Worm (Caenorhabditis elegans) whole organism, midembryonic: ENCODE data around the gene ZK1290.7.

Experiments
- T22C8.4 ChIP-seq: fragments of 200-800 bp; sonication (Bioruptor generic); IDR thresholded peaks from 2 replicates; pipeline ENCODE4 v1.3.6; 2022; ENCODE audit warnings: missing genetic modification characterization, missing compliant biosample characterization
- cog-1 ChIP-seq: sonication (generic microtip); optimal IDR thresholded peaks from 2 replicates; lab custom pipeline; 2016; ENCODE audit warnings: missing genetic modification characterization, missing compliant biosample characterization
- flt-1 ChIP-seq: fragments of 200-800 bp; sonication (Bioruptor generic); IDR thresholded peaks from 2 replicates; pipeline ENCODE4 v1.3.6; 2022; ENCODE audit warnings: missing genetic modification characterization, missing compliant biosample characterization
- klf-2 ChIP-seq: fragments of 200-800 bp; sonication (Bioruptor generic); conservative IDR thresholded peaks from 2 replicates; pipeline ENCODE4 v1.3.6; 2022; ENCODE audit warnings: missing genetic modification reagents, missing genetic modification characterization, missing compliant biosample characterization
- med-1 ChIP-seq: sonication (generic microtip); optimal IDR thresholded peaks from 2 replicates; lab custom pipeline; 2017; ENCODE audit warnings: missing genetic modification characterization, mild to moderate bottlenecking, missing compliant biosample characterization, antibody characterized with exemption, missing genetic modification reagents; ENCODE audit not compliant: insufficient read depth
- ref-1 ChIP-seq: fragments of 200-800 bp; sonication (Bioruptor generic); conservative IDR thresholded peaks from 2 replicates; pipeline ENCODE4 v1.3.6; 2022; ENCODE audit warnings: missing genetic modification reagents, missing genetic modification characterization, missing compliant biosample characterization
- tab-1 ChIP-seq: fragments of 200-800 bp; sonication (Bioruptor generic); IDR thresholded peaks from 2 replicates; pipeline ENCODE4 v1.3.6; 2022; ENCODE audit warnings: missing genetic modification characterization, missing compliant biosample characterization
- ztf-23 ChIP-seq: fragments of 200-800 bp; sonication (Bioruptor generic); IDR thresholded peaks from 2 replicates; pipeline ENCODE4 v1.3.6; 2022; ENCODE audit warnings: missing genetic modification reagents, missing genetic modification characterization, missing compliant biosample characterization
- ztf-29 ChIP-seq: fragments of 200-800 bp; sonication (Bioruptor generic); IDR thresholded peaks from 2 replicates; pipeline ENCODE4 v1.3.6; 2022; ENCODE audit warnings: missing genetic modification reagents, missing genetic modification characterization, missing compliant biosample characterization

Gene ZK1290.7

ce11 chrII:7554716-7555247 is 29.4 kb upstream of the ZK1290.7 start:
- TF ChIP-seq klf-2 (GFP tag; lab: Robert Waterston, UW) (no peak), med-1 (no peak), cog-1 (no peak), T22C8.4 (GFP tag; lab: Robert Waterston, UW) (no peak), tab-1 (GFP tag; lab: Robert Waterston, UW) (no peak), flt-1 (GFP tag; lab: Robert Waterston, UW) (no peak), ztf-23 (GFP tag; lab: Robert Waterston, UW) (no peak), ref-1 (GFP tag; lab: Robert Waterston, UW) (no peak), ztf-29 (GFP tag; lab: Robert Waterston, UW) (no peak)

ce11 chrII:7553806-7554205 is 28.4 kb upstream of the ZK1290.7 start, which contains the start of gene ZK1290.10:
Gene ZK1290.10, minus strand, starts transcription at chrII:7553906.
- no peak for TF ChIP-seq klf-2 (GFP tag; lab: Robert Waterston, UW)
- no peak for TF ChIP-seq tab-1 (GFP tag; lab: Robert Waterston, UW)
- no peak for TF ChIP-seq flt-1 (GFP tag; lab: Robert Waterston, UW)

DNA sequence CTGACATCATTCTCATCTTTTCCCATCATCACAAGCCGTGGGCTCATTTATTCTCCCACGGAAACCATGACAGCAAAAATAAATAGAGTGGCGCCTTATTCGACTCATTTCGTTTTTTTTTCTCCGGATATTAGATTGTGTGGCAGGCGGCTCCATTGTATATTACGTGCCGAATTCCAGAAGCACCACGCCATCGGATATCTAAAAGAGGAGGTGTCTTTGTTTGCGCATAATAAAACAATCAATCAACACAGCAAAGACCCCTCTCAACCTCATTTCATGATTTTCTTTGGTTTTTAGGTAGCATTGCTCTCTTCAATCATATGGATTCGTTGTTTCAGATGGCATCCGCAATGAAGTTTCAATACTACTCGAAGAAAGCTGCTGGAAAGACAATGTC is 23.7 kb upstream of the ZK1290.7 start, which contains the start of gene tph-1:
Gene tph-1, plus strand, starts transcription at position 301 of the 400 bp plus-strand sequence.
- TF ChIP-seq T22C8.4 (GFP tag; lab: Robert Waterston, UW) (no peak), klf-2 (GFP tag; lab: Robert Waterston, UW) (no peak), ztf-29 (GFP tag; lab: Robert Waterston, UW) (no peak), ref-1 (GFP tag; lab: Robert Waterston, UW) (no peak), flt-1 (GFP tag; lab: Robert Waterston, UW) (no peak), cog-1 (no peak), med-1 (no peak), ztf-23 (GFP tag; lab: Robert Waterston, UW) (no peak), tab-1 (GFP tag; lab: Robert Waterston, UW) (no peak)

ce11 chrII:7548044-7548443 is 22.7 kb upstream of the ZK1290.7 start, which contains the start of gene fbxa-224:
Gene fbxa-224, minus strand, starts transcription at chrII:7548144.
- TF ChIP-seq ztf-29 (GFP tag; lab: Robert Waterston, UW) (no peak), ztf-23 (GFP tag; lab: Robert Waterston, UW) (no peak), T22C8.4 (GFP tag; lab: Robert Waterston, UW) (no peak), cog-1 (no peak), tab-1 (GFP tag; lab: Robert Waterston, UW) (no peak), med-1 (no peak), flt-1 (GFP tag; lab: Robert Waterston, UW) (no peak), ref-1 (GFP tag; lab: Robert Waterston, UW) (no peak), klf-2 (GFP tag; lab: Robert Waterston, UW) (no peak)

- no peak for TF ChIP-seq ztf-29 (GFP tag; lab: Robert Waterston, UW)
- TF ChIP-seq cog-1 = no peak
- no peak for TF ChIP-seq klf-2 (GFP tag; lab: Robert Waterston, UW)
- no peak for TF ChIP-seq med-1
- no peak for TF ChIP-seq ref-1 (GFP tag; lab: Robert Waterston, UW)
- no peak for TF ChIP-seq ztf-23 (GFP tag; lab: Robert Waterston, UW)
Observed at ce11 chrII:7547269-7547668, 21.9 kb upstream of the ZK1290.7 start.

DNA sequence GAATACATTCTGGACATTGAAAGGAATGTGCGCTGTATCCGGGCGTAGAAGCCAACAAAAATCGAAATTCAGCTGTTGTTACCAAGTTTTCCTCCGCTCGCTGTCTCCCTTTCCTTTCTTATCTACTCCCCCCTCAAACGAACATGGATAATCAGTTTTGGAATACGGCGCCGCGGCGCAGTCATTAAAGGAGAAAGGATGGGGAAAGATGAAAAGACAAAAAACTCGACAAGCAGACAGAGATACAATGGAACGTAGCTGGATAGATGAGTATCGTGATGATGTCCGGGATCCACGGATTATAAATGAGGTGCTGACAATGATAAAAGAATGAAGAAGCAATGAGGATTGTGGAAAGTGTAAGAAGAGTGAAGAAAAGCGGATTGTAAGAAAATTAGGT is 20.0 kb upstream of the ZK1290.7 start:
- no peak for TF ChIP-seq med-1
- no peak for TF ChIP-seq ref-1 (GFP tag; lab: Robert Waterston, UW)
- no peak for TF ChIP-seq flt-1 (GFP tag; lab: Robert Waterston, UW)
- no peak for TF ChIP-seq klf-2 (GFP tag; lab: Robert Waterston, UW)
- no peak for TF ChIP-seq T22C8.4 (GFP tag; lab: Robert Waterston, UW)
- TF ChIP-seq cog-1 = no peak
- no peak for TF ChIP-seq ztf-29 (GFP tag; lab: Robert Waterston, UW)
- TF ChIP-seq ztf-23 (GFP tag; lab: Robert Waterston, UW) = no peak
- no peak for TF ChIP-seq tab-1 (GFP tag; lab: Robert Waterston, UW)

DNA sequence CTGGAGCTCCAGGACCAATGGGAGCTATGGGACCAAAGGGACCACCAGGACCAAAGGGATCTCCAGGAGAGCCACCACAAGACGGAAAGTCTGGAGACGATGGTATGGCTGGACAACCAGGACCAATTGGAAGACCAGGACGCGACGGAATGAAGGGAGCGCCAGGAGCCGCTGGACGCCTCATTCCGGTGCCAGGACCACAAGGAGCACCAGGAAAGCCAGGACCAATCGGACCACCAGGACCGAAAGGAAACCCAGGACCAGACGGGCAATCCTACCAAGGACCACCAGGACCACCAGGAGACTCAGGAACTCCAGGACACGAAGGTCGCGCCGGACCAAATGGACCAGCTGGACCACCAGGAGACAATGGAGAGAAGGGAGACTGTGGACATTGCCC is 19.4 kb upstream of the ZK1290.7 start:
- no peak for TF ChIP-seq tab-1 (GFP tag; lab: Robert Waterston, UW)

- no peak for TF ChIP-seq ztf-29 (GFP tag; lab: Robert Waterston, UW)
- TF ChIP-seq klf-2 (GFP tag; lab: Robert Waterston, UW) = no peak
- no peak for TF ChIP-seq tab-1 (GFP tag; lab: Robert Waterston, UW)
- no peak for TF ChIP-seq T22C8.4 (GFP tag; lab: Robert Waterston, UW)
- TF ChIP-seq ztf-23 (GFP tag; lab: Robert Waterston, UW) = no peak
- TF ChIP-seq flt-1 (GFP tag; lab: Robert Waterston, UW) = no peak
- no peak for TF ChIP-seq cog-1
- TF ChIP-seq med-1 = no peak
- TF ChIP-seq ref-1 (GFP tag; lab: Robert Waterston, UW) = no peak
Observed at ce11 chrII:7543808-7544207, 18.4 kb upstream of the ZK1290.7 start, which contains the start of gene rol-8. Gene rol-8, plus strand, starts transcription at chrII:7544108.

DNA sequence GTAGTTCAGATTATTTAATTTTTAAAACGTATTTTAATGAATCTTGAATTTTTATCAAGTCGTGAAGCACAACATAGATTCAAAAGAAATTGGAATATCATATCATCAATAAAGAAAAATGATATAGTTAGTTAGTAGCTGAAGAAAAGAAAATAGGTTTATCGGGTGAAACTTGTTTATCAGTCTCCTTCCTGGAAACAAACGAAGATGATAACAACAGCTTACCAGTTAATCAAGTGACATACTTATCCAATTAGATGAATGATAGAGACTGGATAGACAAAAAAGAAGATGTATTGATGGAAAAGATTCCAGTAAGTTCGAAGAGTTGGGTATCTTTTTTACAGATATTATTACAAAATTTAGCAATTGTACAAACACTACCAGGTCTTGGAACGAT is 17.6 kb upstream of the ZK1290.7 start:
- TF ChIP-seq cog-1 = no peak
- TF ChIP-seq med-1 = no peak
- no peak for TF ChIP-seq flt-1 (GFP tag; lab: Robert Waterston, UW)

DNA sequence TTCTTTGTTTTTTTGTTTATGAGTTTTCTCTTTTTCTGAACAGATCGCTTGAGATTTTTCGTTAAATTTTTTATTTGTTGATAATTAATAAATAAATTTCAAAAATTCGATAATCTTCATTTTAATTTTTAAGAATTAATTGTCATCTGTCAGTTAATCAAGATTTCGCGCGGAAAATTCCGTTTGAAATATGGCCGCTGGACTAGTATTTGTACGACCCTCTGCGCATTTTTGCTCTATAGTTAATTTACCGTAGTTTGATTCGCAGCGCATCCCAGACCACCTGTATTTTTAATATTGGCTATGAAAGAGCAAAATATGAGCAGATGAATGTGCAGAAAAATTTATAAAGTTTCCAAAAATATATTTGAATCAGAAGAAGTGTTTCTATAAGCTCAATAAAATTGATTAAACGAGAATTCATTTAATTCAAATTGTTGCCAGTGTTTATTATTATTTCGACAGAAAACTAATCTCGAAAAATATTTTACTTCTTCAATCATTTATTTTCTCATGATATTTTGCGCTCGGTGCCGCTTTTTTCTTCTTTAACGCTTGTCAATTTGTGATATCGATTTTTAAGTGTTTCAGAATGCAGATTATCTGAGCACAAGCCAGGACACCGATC is 12.4 kb upstream of the ZK1290.7 start, which contains the start of gene nfi-1:
Gene nfi-1, plus strand, starts transcription at position 578 of the 628 bp plus-strand sequence.
- TF ChIP-seq T22C8.4 (GFP tag; lab: Robert Waterston, UW) (no peak), cog-1 (no peak), klf-2 (GFP tag; lab: Robert Waterston, UW) (no peak), med-1 (no peak), flt-1 (GFP tag; lab: Robert Waterston, UW) (no peak), ztf-23 (GFP tag; lab: Robert Waterston, UW) (no peak), ref-1 (GFP tag; lab: Robert Waterston, UW) (no peak), tab-1 (GFP tag; lab: Robert Waterston, UW) (no peak), ztf-29 (GFP tag; lab: Robert Waterston, UW) (no peak)
